Fruit fly (Drosophila melanogaster): ENCODE measurements around the gene Cerk.

DNA sequence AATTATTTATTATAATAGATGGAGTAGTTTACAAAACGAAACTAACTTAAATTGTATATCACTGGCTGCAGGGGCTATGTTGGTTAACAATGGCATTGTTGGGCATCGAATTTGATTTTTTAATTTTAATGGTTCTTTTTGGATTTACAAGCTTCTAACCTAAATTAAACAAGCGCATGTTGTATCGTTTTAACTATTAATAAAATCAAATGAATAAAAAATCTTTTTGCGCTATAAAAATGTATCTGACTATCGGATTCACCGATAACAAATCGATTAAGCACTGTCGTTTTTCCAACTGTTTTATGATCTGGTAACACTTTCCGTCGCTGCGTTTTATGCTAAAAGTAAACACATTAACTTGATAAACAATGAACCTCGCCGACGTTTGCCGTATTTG is 6.6 kb upstream of the Cerk start, which contains the start of the genes hd and CG14667:
- TF ChIP-seq psq (optimal IDR thresholded peaks at IDR 0.05) (no peak), CG8478 (optimal IDR thresholded peaks at IDR 0.05) (no peak), Dll (optimal IDR thresholded peaks at IDR 0.05) (no peak), EcR (GFP tag; optimal IDR thresholded peaks at IDR 0.05) (no peak), pan (optimal IDR thresholded peaks at IDR 0.05) (no peak), usp (GFP tag; optimal IDR thresholded peaks at IDR 0.05) (no peak)
